Fruit fly (Drosophila melanogaster) whole organism, embryonic: ENCODE data around the gene Alp5.

ENCODE experiments used
- Antp ChIP-seq: fragments of 200-800 bp; sonication (Bioruptor generic); optimal IDR thresholded peaks from 3 replicates; lab custom pipeline; 2016; ENCODE audit warnings: missing biosample characterization, missing genetic modification characterization
- BEAF-32 ChIP-seq: fragments of 200-800 bp; sonication (Bioruptor generic); optimal IDR thresholded peaks from 3 replicates; lab custom pipeline; 2017; ENCODE audit warnings: missing biosample characterization, missing genetic modification characterization, mild to moderate bottlenecking, moderate library complexity, missing genetic modification reagents
- Blimp-1 ChIP-seq: fragments of 200-800 bp; sonication (Bioruptor generic); optimal IDR thresholded peaks from 3 replicates; lab custom pipeline; 2018; ENCODE audit warnings: missing biosample characterization, missing genetic modification characterization, mild to moderate bottlenecking, moderate library complexity, missing genetic modification reagents
- CG10147 ChIP-seq: fragments of 200-800 bp; sonication (Bioruptor generic); optimal IDR thresholded peaks from 2 replicates; lab custom pipeline; 2019; ENCODE audit warnings: missing biosample characterization, mild to moderate bottlenecking, missing genetic modification characterization, moderate library complexity
- CG10321 ChIP-seq: fragments of 200-800 bp; sonication (Bioruptor generic); IDR thresholded peaks from 2 replicates; pipeline ENCODE4 v1.3.6; 2022; ENCODE audit warnings: missing biosample characterization, missing genetic modification characterization
- CG12104 ChIP-seq: fragments of 200-800 bp; sonication (Bioruptor generic); optimal IDR thresholded peaks from 3 replicates; lab custom pipeline; 2016; ENCODE audit warnings: missing biosample characterization, missing genetic modification characterization
- CG12219 ChIP-seq: fragments of 200-800 bp; sonication (Bioruptor generic); optimal IDR thresholded peaks from 3 replicates; lab custom pipeline; 2018; ENCODE audit warnings: missing biosample characterization, mild to moderate bottlenecking, missing genetic modification characterization
- CG17612 ChIP-seq: fragments of 200-800 bp; sonication (Bioruptor generic); IDR thresholded peaks from 2 replicates; pipeline ENCODE4 v1.3.6; 2022; ENCODE audit warnings: missing biosample characterization, missing genetic modification characterization
- CG17802 ChIP-seq: fragments of 200-800 bp; sonication (Bioruptor generic); optimal IDR thresholded peaks from 2 replicates; lab custom pipeline; 2018; ENCODE audit warnings: missing biosample characterization, mild to moderate bottlenecking, missing genetic modification characterization, moderate library complexity
- CG18599 ChIP-seq: fragments of 200-800 bp; sonication (Bioruptor generic); optimal IDR thresholded peaks from 3 replicates; lab custom pipeline; 2017; ENCODE audit warnings: missing biosample characterization, missing genetic modification characterization, mild to moderate bottlenecking, moderate library complexity, missing genetic modification reagents
- CG2875 ChIP-seq: fragments of 200-800 bp; sonication (Bioruptor generic); optimal IDR thresholded peaks from 2 replicates; lab custom pipeline; 2017; ENCODE audit warnings: missing biosample characterization, mild to moderate bottlenecking, missing genetic modification characterization, missing genetic modification reagents
- CG34224 ChIP-seq: fragments of 200-800 bp; sonication (Bioruptor generic); IDR thresholded peaks from 3 replicates; pipeline ENCODE4 v1.3.6; 2022; ENCODE audit warnings: missing biosample characterization, missing genetic modification characterization; ENCODE audit not compliant: partially characterized antibody
- CG34376 ChIP-seq: fragments of 200-800 bp; sonication (Bioruptor generic); optimal IDR thresholded peaks from 2 replicates; lab custom pipeline; 2018; ENCODE audit warnings: missing biosample characterization, mild to moderate bottlenecking, missing genetic modification characterization
- CG42726 ChIP-seq: fragments of 200-800 bp; sonication (Bioruptor generic); IDR thresholded peaks from 2 replicates; pipeline ENCODE4 v1.3.6; 2022; ENCODE audit warnings: missing biosample characterization, missing genetic modification characterization; ENCODE audit not compliant: partially characterized antibody
- CG6683 ChIP-seq: fragments of 200-800 bp; sonication (Bioruptor generic); optimal IDR thresholded peaks from 2 replicates; lab custom pipeline; 2017; ENCODE audit warnings: missing biosample characterization, mild to moderate bottlenecking, missing genetic modification characterization, missing genetic modification reagents
- CG8765 ChIP-seq: fragments of 200-800 bp; sonication (Bioruptor generic); IDR thresholded peaks from 2 replicates; pipeline ENCODE4 v1.3.6; 2022; ENCODE audit warnings: missing biosample characterization, missing genetic modification characterization
- CG9437 ChIP-seq: fragments of 200-800 bp; sonication (Bioruptor generic); optimal IDR thresholded peaks from 2 replicates; lab custom pipeline; 2018; ENCODE audit warnings: missing biosample characterization, mild to moderate bottlenecking, missing genetic modification characterization
- CG9727 ChIP-seq: fragments of 200-800 bp; sonication (Bioruptor generic); optimal IDR thresholded peaks from 3 replicates; lab custom pipeline; 2017; ENCODE audit warnings: missing biosample characterization, mild to moderate bottlenecking, missing genetic modification characterization
- Deaf1 ChIP-seq: fragments of 200-800 bp; optimal IDR thresholded peaks from 3 replicates; lab custom pipeline; 2019; ENCODE audit warnings: missing biosample characterization, mild to moderate bottlenecking, missing genetic modification characterization, moderate library complexity
- HHEX ChIP-seq: fragments of 200-800 bp; sonication (Bioruptor generic); optimal IDR thresholded peaks from 3 replicates; lab custom pipeline; 2017; ENCODE audit warnings: missing biosample characterization, mild to moderate bottlenecking, missing genetic modification characterization, missing genetic modification reagents
- HLH4C ChIP-seq: fragments of 200-800 bp; sonication (Bioruptor generic); IDR thresholded peaks from 3 replicates; pipeline ENCODE4 v1.3.6; 2022; ENCODE audit warnings: missing biosample characterization, missing genetic modification characterization; ENCODE audit not compliant: partially characterized antibody
- HmgD ChIP-seq: fragments of 200-800 bp; sonication (Bioruptor generic); optimal IDR thresholded peaks from 3 replicates; lab custom pipeline; 2016; ENCODE audit warnings: missing biosample characterization, missing genetic modification characterization
- ac ChIP-seq: fragments of 200-800 bp; sonication (Bioruptor generic); optimal IDR thresholded peaks from 3 replicates; lab custom pipeline; 2017; ENCODE audit warnings: missing biosample characterization, mild to moderate bottlenecking, missing genetic modification characterization
- al ChIP-seq: fragments of 200-800 bp; sonication (Bioruptor generic); IDR thresholded peaks from 2 replicates; pipeline ENCODE4 v1.3.6; 2022; ENCODE audit warnings: missing biosample characterization, missing genetic modification characterization
- ato ChIP-seq: fragments of 200-800 bp; sonication (Bioruptor generic); IDR thresholded peaks from 2 replicates; pipeline ENCODE4 v1.3.6; 2022; ENCODE audit warnings: missing biosample characterization, missing genetic modification characterization; ENCODE audit not compliant: partially characterized antibody
- az2 ChIP-seq: fragments of 200-800 bp; sonication (Bioruptor generic); optimal IDR thresholded peaks from 3 replicates; lab custom pipeline; 2016; ENCODE audit warnings: missing biosample characterization, missing genetic modification characterization
- ci ChIP-seq: fragments of 200-800 bp; sonication (Bioruptor generic); IDR thresholded peaks from 3 replicates; pipeline ENCODE4 v1.3.6; 2022; ENCODE audit warnings: missing biosample characterization, missing genetic modification characterization
- cwo ChIP-seq: fragments of 200-800 bp; sonication (Bioruptor generic); optimal IDR thresholded peaks from 3 replicates; lab custom pipeline; 2017; ENCODE audit warnings: missing biosample characterization, missing genetic modification characterization, mild to moderate bottlenecking, moderate library complexity, missing genetic modification reagents
- danr ChIP-seq: fragments of 200-800 bp; sonication (Bioruptor generic); IDR thresholded peaks from 2 replicates; pipeline ENCODE4 v1.3.6; 2022; ENCODE audit warnings: missing biosample characterization, missing genetic modification characterization
- emc ChIP-seq: fragments of 200-800 bp; sonication (Bioruptor generic); optimal IDR thresholded peaks from 2 replicates; lab custom pipeline; 2016; ENCODE audit warnings: missing biosample characterization, missing genetic modification characterization
- ftz-f1 ChIP-seq: fragments of 200-800 bp; sonication (Bioruptor generic); optimal IDR thresholded peaks from 2 replicates; lab custom pipeline; 2016; ENCODE audit warnings: missing biosample characterization, missing genetic modification characterization
- gro ChIP-seq: fragments of 200-800 bp; sonication (Bioruptor generic); optimal IDR thresholded peaks from 2 replicates; lab custom pipeline; 2016; ENCODE audit warnings: missing biosample characterization, missing genetic modification characterization
- insv ChIP-seq, 2 experiments: fragments of 200-800 bp; sonication (Bioruptor generic); optimal IDR thresholded peaks; 3 replicates each; lab custom pipeline; 2016 to 2018; ENCODE audit warnings: missing biosample characterization in 2 of 2, missing genetic modification characterization in 2 of 2
- inv ChIP-seq: fragments of 200-800 bp; sonication (Bioruptor generic); IDR thresholded peaks from 2 replicates; pipeline ENCODE4 v1.3.6; 2022; ENCODE audit warnings: missing biosample characterization, missing genetic modification characterization; ENCODE audit not compliant: partially characterized antibody
- kni ChIP-seq: fragments of 200-800 bp; sonication (Bioruptor generic); optimal IDR thresholded peaks from 3 replicates; lab custom pipeline; 2017; ENCODE audit warnings: mild to moderate bottlenecking, missing biosample characterization, missing genetic modification reagents, missing genetic modification characterization
- lola ChIP-seq, 3 experiments: fragments of >200 bp in 2 of 3; fragments of 200-800 bp in 1 of 3; sonication (Bioruptor generic) in 1 of 3; optimal IDR thresholded peaks; 2 replicates each; lab custom pipeline; 2017 to 2019; ENCODE audit warnings: missing biosample characterization in 3 of 3, missing genetic modification characterization in 3 of 3, mild to moderate bottlenecking in 1 of 3, moderate library complexity in 1 of 3
- luna ChIP-seq: fragments of 200-800 bp; sonication (Bioruptor generic); optimal IDR thresholded peaks from 2 replicates; lab custom pipeline; 2016; ENCODE audit warnings: missing biosample characterization, missing genetic modification characterization
- nom ChIP-seq: fragments of 200-800 bp; sonication (Bioruptor generic); optimal IDR thresholded peaks from 2 replicates; lab custom pipeline; 2017; ENCODE audit warnings: missing biosample characterization, missing genetic modification characterization, mild to moderate bottlenecking, moderate library complexity, missing genetic modification reagents
- pho ChIP-seq: fragments of 200-800 bp; sonication (Bioruptor generic); optimal IDR thresholded peaks from 2 replicates; lab custom pipeline; 2016; ENCODE audit warnings: missing biosample characterization, missing genetic modification characterization
- rib ChIP-seq: fragments of 200-800 bp; sonication (Bioruptor generic); IDR thresholded peaks from 2 replicates; pipeline ENCODE4 v1.3.6; 2022; ENCODE audit warnings: missing biosample characterization, missing genetic modification characterization
- slp2 ChIP-seq: fragments of 200-800 bp; sonication (Bioruptor generic); optimal IDR thresholded peaks from 2 replicates; lab custom pipeline; 2016; ENCODE audit warnings: missing biosample characterization, missing genetic modification characterization
- sqz ChIP-seq: fragments of 200-800 bp; sonication (Bioruptor generic); optimal IDR thresholded peaks from 3 replicates; lab custom pipeline; 2018; ENCODE audit warnings: missing biosample characterization, mild to moderate bottlenecking, missing genetic modification characterization
- toy ChIP-seq: fragments of 200-800 bp; sonication (Bioruptor generic); IDR thresholded peaks from 2 replicates; pipeline ENCODE4 v1.3.6; 2022; ENCODE audit warnings: missing biosample characterization, missing genetic modification characterization
- ttk ChIP-seq: fragments of 200-800 bp; sonication (Bioruptor generic); IDR thresholded peaks from 2 replicates; pipeline ENCODE4 v2.1.2; 2022; ENCODE audit warnings: missing biosample characterization, missing genetic modification characterization
- unpg ChIP-seq: fragments of 200-800 bp; sonication (Bioruptor generic); optimal IDR thresholded peaks from 3 replicates; lab custom pipeline; 2018; ENCODE audit warnings: missing biosample characterization, mild to moderate bottlenecking, missing genetic modification characterization, moderate library complexity
- usp ChIP-seq: fragments of >200 bp; optimal IDR thresholded peaks from 2 replicates; lab custom pipeline; 2017; ENCODE audit warnings: missing biosample characterization, missing genetic modification characterization

Alp5 gene

DNA sequence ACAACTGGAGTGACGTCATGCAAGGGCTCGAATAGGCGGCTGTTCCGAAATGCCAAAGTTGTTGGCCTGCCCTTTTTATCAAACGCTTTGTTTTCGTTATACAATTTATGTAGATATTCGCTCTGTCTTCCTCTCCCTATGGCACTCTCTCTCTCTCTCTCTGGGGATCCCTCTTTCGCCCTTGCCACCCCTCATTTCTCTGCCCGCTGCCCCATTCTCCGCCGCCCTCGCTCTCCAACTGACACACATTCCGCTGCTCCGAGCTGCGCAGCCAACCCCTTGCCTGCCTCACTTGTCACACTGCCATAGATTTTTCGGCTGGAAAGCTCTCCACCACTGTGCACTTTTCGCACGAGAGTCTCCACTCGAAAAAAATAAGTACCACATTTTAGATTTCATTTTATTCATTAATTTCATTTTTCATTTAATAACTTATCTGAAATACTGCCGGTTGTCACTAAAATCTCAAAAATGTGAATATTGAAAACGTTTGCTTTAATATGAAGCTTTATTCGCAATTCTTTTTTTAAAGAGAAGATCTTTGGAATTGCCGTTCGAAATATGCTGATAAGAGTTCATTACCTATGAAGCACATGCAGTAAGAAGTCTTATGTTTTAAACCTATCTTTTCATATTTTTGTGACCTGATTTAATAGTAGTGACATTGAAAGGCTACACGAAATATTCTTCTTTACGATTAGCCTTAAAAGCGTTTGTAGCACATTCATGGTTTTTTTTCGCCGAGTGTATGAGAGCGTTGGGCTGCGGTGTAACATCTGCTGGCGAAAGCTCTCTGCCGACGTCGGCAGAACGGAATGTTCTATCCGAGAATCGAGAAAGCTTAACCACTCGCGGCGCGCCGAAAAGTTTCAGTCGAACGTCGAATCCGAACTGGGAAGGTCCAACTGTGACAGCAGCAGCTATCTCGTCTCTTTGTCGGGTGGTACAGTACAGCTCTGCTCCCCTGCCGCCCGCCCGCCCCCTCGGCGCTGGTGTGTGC is 49.6 kb downstream of the Alp5 start (continued):
- TF ChIP-seq ac (GFP tag; lab: Kevin White, UChicago) (no peak), HHEX (GFP tag; lab: Kevin White, UChicago) (peak; percentile 93), gro (peak; percentile 75), ttk (GFP tag; lab: Robert Waterston, UW) (peak; percentile 43; the same call in 1 of the 2 replicates), CG6683 (GFP tag; lab: Kevin White, UChicago) (peak; percentile 90), danr (GFP tag; lab: Robert Waterston, UW) (no peak), insv (GFP tag; optimal IDR thresholded peaks at IDR 0.05; lab: Kevin White, UChicago) (peak in 1 of 2 experiments; percentile 72), CG18599 (GFP tag; lab: Kevin White, UChicago) (peak; percentile 94), BEAF-32 (GFP tag; lab: Kevin White, UChicago) (no peak), Deaf1 (tag; lab: Kevin White, UChicago) (peak; percentile 80), luna (GFP tag; lab: Kevin White, UChicago) (peak; percentile 39), CG34224 (GFP tag; lab: Robert Waterston, UW) (peak; percentile 28; the same call in 1 of the 3 replicates), Blimp-1 (GFP tag; lab: Kevin White, UChicago) (peak; percentile 84), toy (GFP tag; lab: Robert Waterston, UW) (no peak), CG17802 (tag; lab: Kevin White, UChicago) (peak; percentile 31), CG2875 (GFP tag; lab: Kevin White, UChicago) (peak; percentile 79), CG10321 (GFP tag; lab: Robert Waterston, UW) (peak; percentile 14; the same call in 1 of the 2 replicates), CG12104 (GFP tag; lab: Kevin White, UChicago) (peak; percentile 95), CG10147 (peak; percentile 93), ftz-f1 (GFP tag; lab: Kevin White, UChicago) (peak; percentile 42), CG8765 (peak; percentile 5; the same call in 1 of the 2 replicates), lola (GFP tag; optimal IDR thresholded peaks at IDR 0.05; lab: Kevin White, UChicago) (peak in 1 of 3 experiments; percentile 78), ato (GFP tag; lab: Robert Waterston, UW) (no peak), emc (peak; percentile 63), CG9437 (GFP tag; lab: Kevin White, UChicago) (peak; percentile 93), cwo (GFP tag; lab: Kevin White, UChicago) (peak; percentile 93), kni (GFP tag; lab: Kevin White, UChicago) (peak; percentile 37), rib (GFP tag; lab: Robert Waterston, UW) (peak; percentile 32), ci (peak; percentile 48; the same call in 1 of the 3 replicates), HLH4C (GFP tag; lab: Robert Waterston, UW) (peak; percentile 12; the same call in 1 of the 3 replicates), az2 (GFP tag; lab: Kevin White, UChicago) (peak; percentile 89), sqz (GFP tag; lab: Kevin White, UChicago) (peak; percentile 75), unpg (GFP tag; lab: Kevin White, UChicago) (peak; percentile 67), Antp (GFP tag; lab: Kevin White, UChicago) (peak; percentile 75), al (GFP tag; lab: Robert Waterston, UW) (no peak; the same call in 1 of the 2 replicates), CG12219 (GFP tag; lab: Kevin White, UChicago) (peak; percentile 9), CG17612 (GFP tag; lab: Robert Waterston, UW) (no peak), CG9727 (GFP tag; lab: Kevin White, UChicago) (peak; percentile 95), usp (GFP tag; lab: Kevin White, UChicago) (no peak), CG42726 (GFP tag; lab: Robert Waterston, UW) (0 out of 2 replicates have a peak, but pooled peaks have one; percentile 44), nom (GFP tag; lab: Kevin White, UChicago) (no peak), pho (GFP tag; lab: Kevin White, UChicago) (peak; percentile 78), HmgD (GFP tag; lab: Kevin White, UChicago) (peak; percentile 51), slp2 (GFP tag; lab: Kevin White, UChicago) (peak; percentile 83), CG34376 (GFP tag; lab: Kevin White, UChicago) (peak; percentile 92), inv (GFP tag; lab: Robert Waterston, UW) (no peak)
